Worm (Caenorhabditis elegans): Measurements from ENCODE around the gene sta-2.

- TF ChIP-seq him-1 (tag; optimal IDR thresholded peaks at IDR 0.05): no peak
- TF ChIP-seq W03F9.2 (tag; optimal IDR thresholded peaks at IDR 0.05): no peak
- no peak for TF ChIP-seq dao-5 (tag; optimal IDR thresholded peaks at IDR 0.05)
These were observed 30.3 kb downstream of the sta-2 start for ce11 chrV:9771311-9771710.

All from whole organism, L4/young adult.